Worm (Caenorhabditis elegans) whole organism, L2 larva: Measurements from ENCODE around the gene acr-21.

Source experiments
- C34F6.9 ChIP-seq: fragments of 150-350 bp; optimal IDR thresholded peaks from 2 replicates; lab custom pipeline; 2014; ENCODE audit warnings: missing biosample characterization, missing genetic modification characterization
- R02D3.7 ChIP-seq: fragments of 150-350 bp; optimal IDR thresholded peaks from 2 replicates; lab custom pipeline; 2014; ENCODE audit warnings: missing biosample characterization, missing genetic modification characterization
- Y55F3AM.14 ChIP-seq: fragments of 200-800 bp; sonication (Bioruptor generic); optimal IDR thresholded peaks from 2 replicates; lab custom pipeline; 2018; ENCODE audit warnings: mild to moderate bottlenecking, missing genetic modification characterization, missing compliant biosample characterization
- alr-1 ChIP-seq: fragments of 150-350 bp; optimal IDR thresholded peaks from 2 replicates; lab custom pipeline; 2014; ENCODE audit warnings: missing biosample characterization, missing genetic modification characterization
- aly-2 ChIP-seq: fragments of 150-350 bp; optimal IDR thresholded peaks from 2 replicates; lab custom pipeline; 2014; ENCODE audit warnings: missing biosample characterization, missing genetic modification characterization
- blmp-1 ChIP-seq: sonication (generic microtip); optimal IDR thresholded peaks from 2 replicates; lab custom pipeline; 2017; ENCODE audit warnings: missing genetic modification characterization, mild to moderate bottlenecking, missing compliant biosample characterization, antibody characterized with exemption, moderate library complexity; ENCODE audit not compliant: insufficient read depth
- ceh-16 ChIP-seq: fragments of 150-350 bp; optimal IDR thresholded peaks from 2 replicates; lab custom pipeline; 2014; ENCODE audit warnings: missing biosample characterization, missing genetic modification characterization
- ceh-82 ChIP-seq: fragments of 150-350 bp; optimal IDR thresholded peaks from 2 replicates; lab custom pipeline; 2014; ENCODE audit warnings: missing biosample characterization, missing genetic modification characterization
- crh-2 ChIP-seq: sonication (generic microtip); optimal IDR thresholded peaks from 2 replicates; lab custom pipeline; 2017; ENCODE audit warnings: missing biosample characterization, missing genetic modification characterization
- dmd-4 ChIP-seq: sonication (generic microtip); optimal IDR thresholded peaks from 2 replicates; lab custom pipeline; 2017; ENCODE audit warnings: missing biosample characterization, missing genetic modification characterization
- egl-27 ChIP-seq: sonication (generic microtip); optimal IDR thresholded peaks from 3 replicates; lab custom pipeline; 2017; ENCODE audit warnings: missing biosample characterization, missing genetic modification reagents, missing genetic modification characterization
- elt-1 ChIP-seq: fragments of 150-350 bp; optimal IDR thresholded peaks from 2 replicates; lab custom pipeline; 2014; ENCODE audit warnings: missing biosample characterization, missing genetic modification characterization
- elt-3 ChIP-seq: sonication (generic microtip); optimal IDR thresholded peaks from 2 replicates; lab custom pipeline; 2017; ENCODE audit warnings: missing biosample characterization, missing genetic modification characterization
- fos-1 ChIP-seq: fragments of 150-350 bp; optimal IDR thresholded peaks from 2 replicates; lab custom pipeline; 2014; ENCODE audit warnings: missing biosample characterization, missing genetic modification characterization
- gmeb-1 ChIP-seq: fragments of 150-350 bp; optimal IDR thresholded peaks from 2 replicates; lab custom pipeline; 2014; ENCODE audit warnings: missing biosample characterization, missing genetic modification characterization
- lin-11 ChIP-seq: fragments of 150-350 bp; sonication (generic microtip); optimal IDR thresholded peaks from 2 replicates; lab custom pipeline; 2014; ENCODE audit warnings: missing biosample characterization, missing genetic modification characterization, inconsistent platforms, mixed read lengths
- lin-13 ChIP-seq: fragments of 150-350 bp; optimal IDR thresholded peaks from 2 replicates; lab custom pipeline; 2014; ENCODE audit warnings: missing biosample characterization, missing genetic modification reagents, missing genetic modification characterization
- lin-39 ChIP-seq: fragments of 150-350 bp; optimal IDR thresholded peaks from 2 replicates; lab custom pipeline; 2014; ENCODE audit warnings: missing biosample characterization, missing genetic modification reagents, missing genetic modification characterization
- lsy-2 ChIP-seq, 2 experiments: fragments of 150-350 bp in 1 of 2; sonication (generic microtip) in 1 of 2; optimal IDR thresholded peaks; 2 replicates each; lab custom pipeline; 2014 to 2017; ENCODE audit warnings: missing biosample characterization in 2 of 2, missing genetic modification characterization in 2 of 2
- mab-5 ChIP-seq: fragments of 150-350 bp; optimal IDR thresholded peaks from 2 replicates; lab custom pipeline; 2014; ENCODE audit warnings: missing biosample characterization, missing genetic modification characterization
- mbf-1 ChIP-seq: sonication (generic microtip); optimal IDR thresholded peaks from 2 replicates; lab custom pipeline; 2017; ENCODE audit warnings: missing biosample characterization, missing genetic modification characterization
- mdl-1 ChIP-seq, 2 experiments: fragments of 150-350 bp in 1 of 2; sonication (generic microtip) in 1 of 2; optimal IDR thresholded peaks; 2 replicates each; lab custom pipeline; 2017; ENCODE audit warnings: missing biosample characterization in 2 of 2, missing genetic modification characterization in 2 of 2
- nhr-10 ChIP-seq: sonication (generic microtip); optimal IDR thresholded peaks from 2 replicates; lab custom pipeline; 2017; ENCODE audit warnings: missing biosample characterization, missing genetic modification characterization
- nhr-12 ChIP-seq: fragments of 150-350 bp; optimal IDR thresholded peaks from 2 replicates; lab custom pipeline; 2014; ENCODE audit warnings: missing biosample characterization, missing genetic modification characterization
- nhr-129 ChIP-seq: fragments of 150-350 bp; optimal IDR thresholded peaks from 2 replicates; lab custom pipeline; 2014; ENCODE audit warnings: missing biosample characterization, missing genetic modification characterization
- nhr-21 ChIP-seq: fragments of 150-350 bp; optimal IDR thresholded peaks from 2 replicates; lab custom pipeline; 2014; ENCODE audit warnings: missing biosample characterization, missing genetic modification characterization
- nhr-23 ChIP-seq: fragments of 150-350 bp; optimal IDR thresholded peaks from 2 replicates; lab custom pipeline; 2014; ENCODE audit warnings: missing biosample characterization, missing genetic modification reagents, missing genetic modification characterization
- nhr-25 ChIP-seq: fragments of 150-350 bp; sonication (generic microtip); optimal IDR thresholded peaks from 3 replicates; lab custom pipeline; 2014; ENCODE audit warnings: missing biosample characterization, missing genetic modification characterization
- nhr-6 ChIP-seq: fragments of 150-350 bp; optimal IDR thresholded peaks from 2 replicates; lab custom pipeline; 2014; ENCODE audit warnings: missing biosample characterization, missing genetic modification characterization
- nhr-77 ChIP-seq: fragments of 150-350 bp; optimal IDR thresholded peaks from 2 replicates; lab custom pipeline; 2014; ENCODE audit warnings: missing biosample characterization, missing genetic modification characterization
- peb-1 ChIP-seq: fragments of 150-350 bp; optimal IDR thresholded peaks from 2 replicates; lab custom pipeline; 2014; ENCODE audit warnings: missing biosample characterization, missing genetic modification characterization
- sem-4 ChIP-seq: fragments of 150-350 bp; optimal IDR thresholded peaks from 2 replicates; lab custom pipeline; 2014; ENCODE audit warnings: missing biosample characterization, missing genetic modification reagents, missing genetic modification characterization
- skn-1 ChIP-seq: sonication (generic microtip); optimal IDR thresholded peaks from 2 replicates; lab custom pipeline; 2017; ENCODE audit warnings: missing biosample characterization, missing genetic modification characterization
- sma-9 ChIP-seq, 2 experiments: fragments of 150-350 bp in 1 of 2; sonication (generic microtip) in 1 of 2; optimal IDR thresholded peaks; 2 replicates each; lab custom pipeline; 2014 to 2016; ENCODE audit warnings: missing genetic modification characterization in 2 of 2, mild to moderate bottlenecking in 1 of 2, missing biosample characterization in 1 of 2, missing compliant biosample characterization in 1 of 2, missing genetic modification reagents in 1 of 2, moderate library complexity in 1 of 2
- snpc-4 ChIP-seq: fragments of 150-350 bp; optimal IDR thresholded peaks from 2 replicates; lab custom pipeline; 2014; ENCODE audit warnings: missing biosample characterization, missing genetic modification characterization
- unc-39 ChIP-seq: fragments of 150-350 bp; optimal IDR thresholded peaks from 2 replicates; lab custom pipeline; 2014; ENCODE audit warnings: missing biosample characterization, missing genetic modification characterization
- unc-55 ChIP-seq: fragments of 150-350 bp; sonication (generic microtip); optimal IDR thresholded peaks from 3 replicates; lab custom pipeline; 2014; ENCODE audit warnings: missing biosample characterization, missing genetic modification reagents, missing genetic modification characterization
- unc-62 ChIP-seq: fragments of 150-350 bp; optimal IDR thresholded peaks from 2 replicates; lab custom pipeline; 2014; ENCODE audit warnings: missing biosample characterization, missing genetic modification reagents, missing genetic modification characterization
- zag-1 ChIP-seq: fragments of 150-350 bp; optimal IDR thresholded peaks from 2 replicates; lab custom pipeline; 2014; ENCODE audit warnings: missing biosample characterization, missing genetic modification characterization
- ztf-1 ChIP-seq: fragments of 200-800 bp; sonication (Bioruptor generic); conservative IDR thresholded peaks from 2 replicates; pipeline ENCODE4 v1.3.6; 2022; ENCODE audit warnings: missing genetic modification characterization, missing compliant biosample characterization

acr-21 gene

DNA sequence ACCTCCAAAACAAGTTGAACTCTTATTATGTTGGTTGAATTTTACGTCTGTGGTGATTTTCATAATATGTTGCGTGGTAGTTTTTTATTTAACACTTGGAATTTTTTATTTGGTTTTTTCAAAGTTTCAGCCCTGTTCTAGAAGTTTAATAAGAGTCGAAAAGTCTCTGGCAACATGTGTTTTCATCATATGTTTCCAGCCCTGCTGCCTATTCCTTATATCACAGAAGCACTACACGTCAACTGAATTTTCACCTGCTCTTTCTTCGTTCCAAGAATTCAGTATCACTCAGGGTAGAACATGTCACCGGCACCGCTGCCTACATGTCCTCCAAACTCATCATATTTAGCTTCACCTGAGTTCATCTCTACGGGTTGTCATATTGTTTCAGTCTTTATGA lies 28.8 kb downstream of the acr-21 start, which contains the start of gene srh-40:
Gene srh-40, plus strand, starts transcription at position 301 of the 400 bp plus-strand sequence.
- TF ChIP-seq sma-9 (GFP tag; optimal IDR thresholded peaks at IDR 0.05; lab: Kevin White, UChicago) (no peak), sma-9 (tag; optimal IDR thresholded peaks at IDR 0.05; lab: Kevin White, UChicago) (no peak), crh-2 (tag; lab: Kevin White, UChicago) (no peak), elt-1 (tag; lab: Kevin White, UChicago) (no peak), R02D3.7 (tag; lab: Kevin White, UChicago) (no peak), mdl-1 (tag; optimal IDR thresholded peaks at IDR 0.05; lab: Kevin White, UChicago) (no peak), lin-11 (tag; lab: Kevin White, UChicago) (no peak)
- TF ChIP-seq, all 48 proteins: peak for 0

ce11 chrIII:6612282-6612681 lies 30.6 kb downstream of the acr-21 start, which contains the start of gene ctsa-4.2:
Gene ctsa-4.2, plus strand, starts transcription at chrIII:6612528.
- TF ChIP-seq sem-4 (tag; lab: Kevin White, UChicago) (no peak), R02D3.7 (tag; lab: Kevin White, UChicago) (no peak), mab-5 (tag; lab: Kevin White, UChicago) (no peak), ceh-82 (no peak), fos-1 (tag; lab: Kevin White, UChicago) (peak; percentile 62), Y55F3AM.14 (GFP tag; lab: Kevin White, UChicago) (no peak), nhr-23 (no peak), unc-55 (GFP tag; lab: Kevin White, UChicago) (no peak), sma-9 (GFP tag; optimal IDR thresholded peaks at IDR 0.05; lab: Kevin White, UChicago) (peak; percentile 20), sma-9 (tag; optimal IDR thresholded peaks at IDR 0.05; lab: Kevin White, UChicago) (no peak), dmd-4 (tag; lab: Kevin White, UChicago) (no peak), lin-11 (tag; lab: Kevin White, UChicago) (no peak), nhr-129 (tag; lab: Kevin White, UChicago) (peak; percentile 32), nhr-10 (tag; lab: Kevin White, UChicago) (no peak), crh-2 (tag; lab: Kevin White, UChicago) (peak; percentile 14), nhr-77 (tag; lab: Kevin White, UChicago) (no peak), skn-1 (tag; lab: Kevin White, UChicago) (peak; percentile 82)

- TF ChIP-seq crh-2 (tag; lab: Kevin White, UChicago) (peak; percentile 51), aly-2 (no peak), mbf-1 (no peak), skn-1 (tag; lab: Kevin White, UChicago) (no peak), mab-5 (tag; lab: Kevin White, UChicago) (peak; percentile 13), sma-9 (GFP tag; optimal IDR thresholded peaks at IDR 0.05; lab: Kevin White, UChicago) (peak; percentile 28), sma-9 (tag; optimal IDR thresholded peaks at IDR 0.05; lab: Kevin White, UChicago) (no peak), nhr-10 (tag; lab: Kevin White, UChicago) (no peak), ceh-16 (tag; lab: Kevin White, UChicago) (no peak), lin-39 (tag; lab: Kevin White, UChicago) (no peak), sem-4 (tag; lab: Kevin White, UChicago) (no peak), unc-62 (GFP tag; lab: Kevin White, UChicago) (no peak), unc-39 (tag; lab: Kevin White, UChicago) (no peak), gmeb-1 (peak; percentile 96), nhr-129 (tag; lab: Kevin White, UChicago) (peak; percentile 26), ceh-82 (no peak), peb-1 (no peak), blmp-1 (tag; lab: Kevin White, UChicago) (no peak), zag-1 (tag; lab: Kevin White, UChicago) (no peak), snpc-4 (tag; lab: Kevin White, UChicago) (no peak), elt-3 (tag; lab: Kevin White, UChicago) (no peak), C34F6.9 (tag; lab: Kevin White, UChicago) (peak; percentile 68), fos-1 (tag; lab: Kevin White, UChicago) (peak; percentile 27), nhr-21 (tag; lab: Kevin White, UChicago) (peak; percentile 7), nhr-12 (tag; lab: Kevin White, UChicago) (no peak), ztf-1 (no peak), egl-27 (no peak), alr-1 (tag; lab: Kevin White, UChicago) (no peak), nhr-23 (no peak), nhr-6 (tag; lab: Kevin White, UChicago) (no peak), mdl-1 (tag; optimal IDR thresholded peaks at IDR 0.05; lab: Kevin White, UChicago) (no peak), unc-55 (GFP tag; lab: Kevin White, UChicago) (peak; percentile 81), lin-11 (tag; lab: Kevin White, UChicago) (no peak), nhr-25 (tag; lab: Kevin White, UChicago) (no peak), lsy-2 (tag; optimal IDR thresholded peaks at IDR 0.05; lab: Kevin White, UChicago) (peak; percentile 23 to 77), lin-13 (peak; percentile 38)
These were observed 33.4 kb downstream of the acr-21 start, which contains the start of gene cmtr-2 for ce11 chrIII:6615064-6615463. Gene cmtr-2, plus strand, starts transcription at chrIII:6615414.
